Fruit fly (Drosophila melanogaster) whole organism, prepupa: Measurements from ENCODE around the gene CG13071.

ENCODE experiments used
- Blimp-1 ChIP-seq: fragments of 200-800 bp; sonication (Bioruptor generic); optimal IDR thresholded peaks from 3 replicates; lab custom pipeline; 2017; ENCODE audit warnings: missing biosample characterization, missing genetic modification characterization, mild to moderate bottlenecking, moderate library complexity, missing genetic modification reagents
- CG10669 ChIP-seq: fragments of 200-800 bp; sonication (Bioruptor generic); optimal IDR thresholded peaks from 3 replicates; lab custom pipeline; 2018; ENCODE audit warnings: missing biosample characterization, mild to moderate bottlenecking, missing genetic modification characterization, moderate library complexity
- CG11762 ChIP-seq: fragments of 200-800 bp; sonication (Bioruptor generic); optimal IDR thresholded peaks from 3 replicates; lab custom pipeline; 2016; ENCODE audit warnings: missing biosample characterization, missing genetic modification characterization; ENCODE audit not compliant: insufficient read depth
- CG11902 ChIP-seq: fragments of 200-800 bp; sonication (Bioruptor generic); optimal IDR thresholded peaks from 3 replicates; lab custom pipeline; 2016; ENCODE audit warnings: missing biosample characterization, missing genetic modification characterization
- CG1621 ChIP-seq: fragments of 200-800 bp; sonication (Bioruptor generic); optimal IDR thresholded peaks from 3 replicates; lab custom pipeline; 2018; ENCODE audit warnings: missing biosample characterization, mild to moderate bottlenecking, missing genetic modification characterization
- CG16779 ChIP-seq: fragments of 200-800 bp; sonication (Bioruptor generic); optimal IDR thresholded peaks from 3 replicates; lab custom pipeline; 2017; ENCODE audit warnings: missing biosample characterization, mild to moderate bottlenecking, missing genetic modification characterization
- CG34406 ChIP-seq: fragments of 200-800 bp; sonication (Bioruptor generic); optimal IDR thresholded peaks from 3 replicates; lab custom pipeline; 2016; ENCODE audit warnings: missing biosample characterization, missing genetic modification characterization
- CG6163 ChIP-seq: fragments of 200-800 bp; sonication (Bioruptor generic); IDR thresholded peaks from 3 replicates; pipeline ENCODE4 v1.3.6; 2022; ENCODE audit warnings: missing biosample characterization, missing genetic modification characterization
- CG6276 ChIP-seq: fragments of 200-800 bp; sonication (Bioruptor generic); optimal IDR thresholded peaks from 2 replicates; lab custom pipeline; 2017; ENCODE audit warnings: missing biosample characterization, mild to moderate bottlenecking, missing genetic modification characterization
- CG6792 ChIP-seq: fragments of 200-800 bp; sonication (Bioruptor generic); optimal IDR thresholded peaks from 3 replicates; lab custom pipeline; 2016; ENCODE audit warnings: missing biosample characterization, missing genetic modification characterization
- CG6808 ChIP-seq: fragments of 200-800 bp; sonication (Bioruptor generic); optimal IDR thresholded peaks from 3 replicates; lab custom pipeline; 2017; ENCODE audit warnings: missing biosample characterization, missing genetic modification characterization, mild to moderate bottlenecking, moderate library complexity, missing genetic modification reagents
- CG6854 ChIP-seq: fragments of 200-800 bp; sonication (Bioruptor generic); optimal IDR thresholded peaks from 2 replicates; lab custom pipeline; 2017; ENCODE audit warnings: missing biosample characterization, mild to moderate bottlenecking, missing genetic modification characterization
- CG7368 ChIP-seq: fragments of 200-800 bp; sonication (Bioruptor generic); optimal IDR thresholded peaks from 3 replicates; lab custom pipeline; 2016; ENCODE audit warnings: missing biosample characterization, missing genetic modification characterization
- CG8319 ChIP-seq: fragments of 200-800 bp; sonication (Bioruptor generic); optimal IDR thresholded peaks from 3 replicates; lab custom pipeline; 2016; ENCODE audit warnings: missing biosample characterization, missing genetic modification characterization
- CG9139 ChIP-seq: fragments of 200-800 bp; sonication (Bioruptor generic); optimal IDR thresholded peaks from 3 replicates; lab custom pipeline; 2017; ENCODE audit warnings: missing biosample characterization, mild to moderate bottlenecking, missing genetic modification characterization
- Eip75B ChIP-seq: fragments of 200-800 bp; sonication (Bioruptor generic); optimal IDR thresholded peaks from 3 replicates; lab custom pipeline; 2016; ENCODE audit warnings: missing biosample characterization, missing genetic modification characterization
- Eip78C ChIP-seq: fragments of 200-800 bp; sonication (Bioruptor generic); peaks from one replicate; lab custom pipeline; 2016; ENCODE audit warnings: missing biosample characterization, missing genetic modification characterization
- Eip93F ChIP-seq: fragments of 200-800 bp; sonication (Bioruptor generic); optimal IDR thresholded peaks from 2 replicates; lab custom pipeline; 2016; ENCODE audit warnings: missing biosample characterization, mild to moderate bottlenecking, missing genetic modification characterization
- Ets21C ChIP-seq: fragments of 200-800 bp; sonication (Bioruptor generic); optimal IDR thresholded peaks from 3 replicates; lab custom pipeline; 2016; ENCODE audit warnings: missing biosample characterization, missing genetic modification characterization
- Gug ChIP-seq: fragments of 200-800 bp; sonication (Bioruptor generic); IDR thresholded peaks from 2 replicates; pipeline ENCODE4 v1.3.6; 2022; ENCODE audit warnings: missing biosample characterization, missing genetic modification characterization
- Hr38 ChIP-seq: sonication (Bioruptor generic); optimal IDR thresholded peaks from 2 replicates; lab custom pipeline; 2016; ENCODE audit warnings: missing biosample characterization, missing genetic modification characterization
- Hr39 ChIP-seq: fragments of 200-800 bp; sonication (Bioruptor generic); optimal IDR thresholded peaks from 2 replicates; lab custom pipeline; 2016; ENCODE audit warnings: missing biosample characterization, missing genetic modification characterization
- Hr4 ChIP-seq: fragments of 200-800 bp; sonication (Bioruptor generic); optimal IDR thresholded peaks from 3 replicates; lab custom pipeline; 2016; ENCODE audit warnings: missing biosample characterization, missing genetic modification characterization
- Lpt ChIP-seq: fragments of 200-800 bp; sonication (Bioruptor generic); optimal IDR thresholded peaks from 3 replicates; lab custom pipeline; 2016; ENCODE audit warnings: missing biosample characterization, missing genetic modification characterization
- Smox ChIP-seq: fragments of 200-800 bp; sonication (Bioruptor generic); optimal IDR thresholded peaks from 3 replicates; lab custom pipeline; 2016; ENCODE audit warnings: missing biosample characterization, missing genetic modification characterization
- Sox14 ChIP-seq: fragments of 200-800 bp; sonication (Bioruptor generic); optimal IDR thresholded peaks from 3 replicates; lab custom pipeline; 2016; ENCODE audit warnings: missing biosample characterization, missing genetic modification characterization
- Sox15 ChIP-seq: fragments of 200-800 bp; sonication (Bioruptor generic); optimal IDR thresholded peaks from 3 replicates; lab custom pipeline; 2016; ENCODE audit warnings: missing biosample characterization, missing genetic modification characterization
- dsx ChIP-seq: fragments of 200-800 bp; optimal IDR thresholded peaks from 3 replicates; lab custom pipeline; 2019; ENCODE audit warnings: missing biosample characterization, mild to moderate bottlenecking, missing genetic modification characterization, moderate library complexity; ENCODE audit not compliant: poor library complexity, severe bottlenecking
- eg ChIP-seq: fragments of 200-800 bp; sonication (Bioruptor generic); IDR thresholded peaks from 3 replicates; pipeline ENCODE4 v1.3.6; 2022; ENCODE audit warnings: missing biosample characterization, missing genetic modification characterization
- esn ChIP-seq: fragments of 200-800 bp; sonication (Bioruptor generic); optimal IDR thresholded peaks from 2 replicates; lab custom pipeline; 2016; ENCODE audit warnings: missing biosample characterization, mild to moderate bottlenecking, missing genetic modification characterization, moderate library complexity
- fd85E ChIP-seq: fragments of 200-800 bp; sonication (Bioruptor generic); optimal IDR thresholded peaks from 3 replicates; lab custom pipeline; 2016; ENCODE audit warnings: missing biosample characterization, missing genetic modification characterization
- fkh ChIP-seq: fragments of 200-800 bp; sonication (Bioruptor generic); optimal IDR thresholded peaks from 3 replicates; lab custom pipeline; 2017; ENCODE audit warnings: missing biosample characterization, mild to moderate bottlenecking, missing genetic modification characterization, moderate library complexity
- lz ChIP-seq: fragments of 200-800 bp; sonication (Bioruptor generic); optimal IDR thresholded peaks from 3 replicates; lab custom pipeline; 2016; ENCODE audit warnings: missing biosample characterization, missing genetic modification characterization
- pdm3 ChIP-seq: fragments of 200-800 bp; sonication (Bioruptor generic); optimal IDR thresholded peaks from 3 replicates; lab custom pipeline; 2016; ENCODE audit warnings: missing biosample characterization, missing genetic modification characterization
- salr ChIP-seq, 2 experiments: fragments of 200-800 bp; sonication (Bioruptor generic); optimal IDR thresholded peaks; 3 replicates each; lab custom pipeline; 2016 to 2018; ENCODE audit warnings: missing biosample characterization in 2 of 2, missing genetic modification characterization in 2 of 2, mild to moderate bottlenecking in 1 of 2
- ss ChIP-seq, 2 experiments: fragments of 200-800 bp; sonication (Bioruptor generic); optimal IDR thresholded peaks; 2 replicates in 1 of 2; 3 replicates in 1 of 2; lab custom pipeline; 2017 to 2018; ENCODE audit warnings: mild to moderate bottlenecking in 2 of 2, missing biosample characterization in 2 of 2, missing genetic modification characterization in 2 of 2, moderate library complexity in 1 of 2
- svp ChIP-seq: fragments of 200-800 bp; sonication (Bioruptor generic); peaks from one replicate; lab custom pipeline; 2016; ENCODE audit warnings: missing biosample characterization, missing genetic modification characterization
- topi ChIP-seq: fragments of 200-800 bp; sonication (Bioruptor generic); optimal IDR thresholded peaks from 3 replicates; lab custom pipeline; 2016; ENCODE audit warnings: missing biosample characterization, missing genetic modification characterization
- vri ChIP-seq: fragments of 200-800 bp; sonication (Bioruptor generic); optimal IDR thresholded peaks from 3 replicates; lab custom pipeline; 2016; ENCODE audit warnings: missing biosample characterization, mild to moderate bottlenecking, missing genetic modification characterization

CG13071 gene

DNA sequence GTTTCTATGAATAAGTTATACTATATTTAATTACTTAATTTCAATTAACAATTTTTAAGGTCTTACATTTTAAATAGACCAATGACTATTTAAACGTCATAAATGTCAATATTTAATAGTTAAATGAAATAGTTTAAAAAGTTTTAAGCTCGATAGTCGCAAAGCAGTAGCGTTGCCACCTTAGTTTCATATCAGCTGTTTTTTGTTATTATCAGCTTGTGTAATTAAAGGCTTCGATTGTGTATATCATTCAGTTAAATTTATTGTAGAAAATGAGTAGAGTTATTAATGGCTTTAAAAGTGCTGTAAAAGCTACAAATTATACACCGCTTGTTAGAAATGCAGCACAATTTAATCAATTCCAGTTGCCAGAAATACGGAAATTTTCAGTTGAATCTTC, 29.6 kb upstream of the CG13071 start, which contains the start of gene Hsc20:
Gene Hsc20, plus strand, starts transcription at position 204 of the 400 bp plus-strand sequence.
- TF ChIP-seq Eip78C (GFP tag; lab: Kevin White, UChicago) (peak; percentile 14), salr (GFP tag; optimal IDR thresholded peaks at IDR 0.05; lab: Kevin White, UChicago) (no peak), fkh (GFP tag; lab: Kevin White, UChicago) (peak; percentile 57)

- TF ChIP-seq CG7368 (GFP tag; lab: Kevin White, UChicago) (no peak), Blimp-1 (GFP tag; lab: Kevin White, UChicago) (no peak), CG11902 (GFP tag; lab: Kevin White, UChicago) (no peak), Lpt (GFP tag; lab: Kevin White, UChicago) (no peak), Sox14 (GFP tag; lab: Kevin White, UChicago) (peak; percentile 38), CG1621 (no peak), CG34406 (GFP tag; lab: Kevin White, UChicago) (no peak), Smox (GFP tag; lab: Kevin White, UChicago) (no peak), lz (no peak), CG6808 (peak; percentile 0), svp (peak; percentile 86), Hr38 (GFP tag; lab: Kevin White, UChicago) (no peak), Eip78C (GFP tag; lab: Kevin White, UChicago) (peak; percentile 67), salr (GFP tag; optimal IDR thresholded peaks at IDR 0.05; lab: Kevin White, UChicago) (no peak), CG10669 (no peak), CG6163 (GFP tag; lab: Robert Waterston, UW) (no peak), pdm3 (GFP tag; lab: Kevin White, UChicago) (no peak), vri (GFP tag; lab: Kevin White, UChicago) (peak; percentile 28), CG6276 (GFP tag; lab: Kevin White, UChicago) (no peak), CG6854 (peak; percentile 14), esn (no peak), topi (no peak), Gug (GFP tag; lab: Robert Waterston, UW) (no peak), Ets21C (GFP tag; lab: Kevin White, UChicago) (no peak), Hr39 (GFP tag; lab: Kevin White, UChicago) (no peak), ss (GFP tag; optimal IDR thresholded peaks at IDR 0.05; lab: Kevin White, UChicago) (no peak), Eip93F (GFP tag; lab: Kevin White, UChicago) (no peak), dsx (GFP tag; lab: Kevin White, UChicago) (peak; percentile 56), Sox15 (GFP tag; lab: Kevin White, UChicago) (no peak), Hr4 (no peak), eg (GFP tag; lab: Robert Waterston, UW) (no peak), fkh (GFP tag; lab: Kevin White, UChicago) (no peak), CG8319 (GFP tag; lab: Kevin White, UChicago) (no peak), CG6792 (GFP tag; lab: Kevin White, UChicago) (no peak)
- TF ChIP-seq, all 60 proteins: peak for 7
These were observed 28.6 kb upstream of the CG13071 start for dm6 chr3L:16233850-16234494.

dm6 chr3L:16241296-16241695, 21.2 kb upstream of the CG13071 start:
- TF ChIP-seq CG6854 (no peak), esn (no peak), Eip78C (GFP tag; lab: Kevin White, UChicago) (no peak), dsx (GFP tag; lab: Kevin White, UChicago) (no peak), CG16779 (no peak), CG11902 (GFP tag; lab: Kevin White, UChicago) (no peak), Eip75B (no peak), CG9139 (GFP tag; lab: Kevin White, UChicago) (no peak), Ets21C (GFP tag; lab: Kevin White, UChicago) (no peak), CG11762 (GFP tag; lab: Kevin White, UChicago) (no peak), fd85E (GFP tag; lab: Kevin White, UChicago) (no peak)
